Worm (Caenorhabditis elegans) whole organism, L1 larva: ENCODE measurements around the gene T19D2.3.

Experiments
- ama-1 ChIP-seq: fragments of 150-350 bp; optimal IDR thresholded peaks from 2 replicates; lab custom pipeline; 2014
- lin-15B ChIP-seq: fragments of 150-350 bp; sonication (generic microtip); optimal IDR thresholded peaks from 3 replicates; lab custom pipeline; 2014; ENCODE audit warnings: missing biosample characterization, missing genetic modification characterization
- nhr-12 ChIP-seq: sonication (generic microtip); optimal IDR thresholded peaks from 2 replicates; lab custom pipeline; 2017; ENCODE audit warnings: missing biosample characterization, missing genetic modification characterization
- zag-1 ChIP-seq: fragments of 150-350 bp; optimal IDR thresholded peaks from 2 replicates; lab custom pipeline; 2014; ENCODE audit warnings: missing biosample characterization, missing genetic modification characterization

DNA sequence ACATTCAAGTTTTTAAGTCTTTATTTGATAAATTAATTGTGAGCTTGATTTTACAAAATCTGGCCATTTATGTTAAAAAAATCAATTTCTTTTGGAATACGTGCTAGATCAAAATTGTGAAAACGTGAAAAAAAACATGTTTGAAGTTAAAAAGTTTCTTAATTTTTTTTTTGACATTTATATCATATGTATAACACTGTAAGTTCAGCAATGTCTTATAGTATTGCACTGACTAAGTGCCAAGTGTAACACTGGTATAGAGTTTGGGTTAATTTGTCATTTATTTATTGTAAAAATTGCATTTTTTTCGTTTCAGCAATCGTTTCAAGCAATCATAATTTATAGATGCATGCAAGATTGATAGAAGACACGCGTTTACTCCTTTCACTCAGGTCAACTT is 1.2 kb upstream of the T19D2.3 start:
- TF ChIP-seq zag-1 (tag; lab: Kevin White, UChicago) (no peak), ama-1 (lab: Kevin White, UChicago) (no peak), lin-15B (tag; lab: Kevin White, UChicago) (no peak), nhr-12 (tag; lab: Kevin White, UChicago) (no peak)
